Fruit fly (Drosophila melanogaster) whole organism, prepupa: Measurements from ENCODE around the gene CG7943.
A peak's percentile ranks its signal among the peaks of the same experiment; 100 is the strongest.

Experiments used
- CG34406 ChIP-seq: fragments of 200-800 bp; sonication (Bioruptor generic); optimal IDR thresholded peaks from 3 replicates; lab custom pipeline; 2016; ENCODE audit warnings: missing biosample characterization, missing genetic modification characterization
- CG8119 ChIP-seq: fragments of 200-800 bp; sonication (Bioruptor generic); IDR thresholded peaks from 3 replicates; pipeline ENCODE4 v1.3.6; 2022; ENCODE audit warnings: missing biosample characterization, missing genetic modification characterization

DNA sequence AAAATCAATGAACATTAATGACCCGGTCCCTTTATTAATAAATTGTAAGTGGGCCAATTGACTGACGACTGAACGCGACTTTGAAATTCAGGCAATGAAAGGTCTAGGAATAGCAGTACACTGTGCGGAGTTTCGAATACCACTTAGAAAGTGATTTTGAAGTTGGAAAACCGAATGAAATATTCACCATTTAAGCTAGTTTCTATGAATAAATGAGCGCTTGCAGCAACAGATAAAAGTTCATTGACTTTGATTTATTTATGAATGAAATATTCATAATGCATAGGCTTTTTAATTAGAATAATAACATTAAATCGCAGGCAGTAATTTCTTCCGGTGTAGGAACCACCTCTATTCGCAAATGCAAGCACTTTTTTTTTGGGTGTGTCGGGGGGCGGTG is 25.3 kb upstream of the CG7943 start:
- TF ChIP-seq CG8119, result peak; percentile 52
- TF ChIP-seq CG34406 (GFP tag; lab: Kevin White, UChicago), result peak; percentile 17
